Worm (Caenorhabditis elegans) whole organism, young adult: ENCODE data around the gene C56E6.7.
A peak's percentile ranks its signal among the peaks of the same experiment; 100 is the strongest.

Experiments
- F23B12.7 ChIP-seq: sonication (generic microtip); optimal IDR thresholded peaks from 2 replicates; lab custom pipeline; 2017; ENCODE audit warnings: missing genetic modification characterization, mild to moderate bottlenecking, missing compliant biosample characterization, antibody characterized with exemption, moderate library complexity; ENCODE audit not compliant: insufficient read depth
- F39B2.1 ChIP-seq: fragments of 200-800 bp; sonication (Bioruptor generic); IDR thresholded peaks from 2 replicates; pipeline ENCODE4 v1.3.6; 2022; ENCODE audit warnings: missing genetic modification reagents, missing genetic modification characterization, missing compliant biosample characterization
- F57C9.4 ChIP-seq: sonication (generic microtip); optimal IDR thresholded peaks from 2 replicates; lab custom pipeline; 2017; ENCODE audit warnings: mild to moderate bottlenecking, missing genetic modification characterization, missing compliant biosample characterization
- Y79H2A.3 ChIP-seq: fragments of 200-800 bp; sonication (Bioruptor generic); conservative IDR thresholded peaks from 2 replicates; pipeline ENCODE4 v1.3.6; 2022; ENCODE audit warnings: missing genetic modification reagents, missing genetic modification characterization, missing compliant biosample characterization
- ZK185.1 ChIP-seq: sonication (generic microtip); optimal IDR thresholded peaks from 2 replicates; lab custom pipeline; 2016; ENCODE audit warnings: mild to moderate bottlenecking, missing genetic modification characterization, missing compliant biosample characterization; ENCODE audit not compliant: poor library complexity, severe bottlenecking
- ama-1 ChIP-seq, 3 experiments: fragments of 150-350 bp in 1 of 3; sonication (generic microtip) in 2 of 3; optimal IDR thresholded peaks; 2 replicates each; lab custom pipeline; 2014 to 2018; ENCODE audit warnings: missing biosample characterization in 2 of 3, missing genetic modification characterization in 2 of 3, missing genetic modification reagents in 2 of 3
- attf-6 ChIP-seq: fragments of 200-800 bp; sonication (Bioruptor generic); IDR thresholded peaks from 2 replicates; pipeline ENCODE4 v1.3.6; 2022; ENCODE audit warnings: missing genetic modification reagents, missing genetic modification characterization, missing compliant biosample characterization
- cebp-1 ChIP-seq, 2 experiments: fragments of 200-800 bp in 1 of 2; sonication (Bioruptor generic) in 1 of 2; sonication (generic microtip) in 1 of 2; IDR thresholded peaks in 1 of 2; optimal IDR thresholded peaks in 1 of 2; 2 replicates each; pipeline versions ENCODE4 v1.3.6 to Lab custom; 2017 to 2022; ENCODE audit warnings: missing compliant biosample characterization in 2 of 2, missing genetic modification characterization in 2 of 2, mild to moderate bottlenecking in 1 of 2, missing genetic modification reagents in 1 of 2, moderate library complexity in 1 of 2
- ceh-100 ChIP-seq: fragments of 200-800 bp; sonication (Bioruptor generic); IDR thresholded peaks from 2 replicates; pipeline ENCODE4 v1.3.6; 2022; ENCODE audit warnings: missing genetic modification reagents, missing genetic modification characterization, missing compliant biosample characterization
- ceh-40 ChIP-seq: fragments of 200-800 bp; sonication (Bioruptor generic); IDR thresholded peaks from 2 replicates; pipeline ENCODE4 v1.3.6; 2022; ENCODE audit warnings: missing genetic modification characterization, missing compliant biosample characterization
- dox-1 ChIP-seq: fragments of 200-800 bp; sonication (Bioruptor generic); IDR thresholded peaks from 2 replicates; pipeline ENCODE4 v1.3.6; 2022; ENCODE audit warnings: missing genetic modification reagents, missing genetic modification characterization, missing compliant biosample characterization
- dpl-1 ChIP-seq: fragments of 150-350 bp; optimal IDR thresholded peaks from 2 replicates; lab custom pipeline; 2014; ENCODE audit warnings: missing biosample characterization, missing genetic modification reagents, missing genetic modification characterization
- efl-1 ChIP-seq: fragments of 150-350 bp; optimal IDR thresholded peaks from 2 replicates; lab custom pipeline; 2014; ENCODE audit warnings: missing biosample characterization, missing genetic modification reagents, missing genetic modification characterization
- lag-1 ChIP-seq: fragments of 200-800 bp; sonication (Bioruptor generic); IDR thresholded peaks from 2 replicates; pipeline ENCODE4 v1.3.6; 2022; ENCODE audit warnings: missing genetic modification reagents, missing genetic modification characterization, missing compliant biosample characterization
- lin-35 ChIP-seq, 3 experiments: fragments of 150-350 bp in 2 of 3; sonication (generic microtip) in 1 of 3; optimal IDR thresholded peaks; 2 replicates each; lab custom pipeline; 2014 to 2018; ENCODE audit warnings: missing biosample characterization in 3 of 3, missing genetic modification characterization in 3 of 3, missing genetic modification reagents in 3 of 3
- lin-54 ChIP-seq: fragments of 200-800 bp; sonication (Bioruptor generic); optimal IDR thresholded peaks from 2 replicates; lab custom pipeline; 2018; ENCODE audit warnings: mild to moderate bottlenecking, missing genetic modification characterization, missing compliant biosample characterization
- lsl-1 ChIP-seq: fragments of 200-800 bp; sonication (Bioruptor generic); optimal IDR thresholded peaks from 2 replicates; lab custom pipeline; 2018; ENCODE audit warnings: mild to moderate bottlenecking, missing genetic modification characterization, moderate library complexity, missing compliant biosample characterization
- madf-10 ChIP-seq: sonication (generic microtip); optimal IDR thresholded peaks from 2 replicates; lab custom pipeline; 2016; ENCODE audit warnings: mild to moderate bottlenecking, missing genetic modification characterization, missing compliant biosample characterization
- mcd-1 ChIP-seq: fragments of 200-800 bp; sonication (Bioruptor generic); IDR thresholded peaks from 2 replicates; pipeline ENCODE4 v1.3.6; 2022; ENCODE audit warnings: missing genetic modification reagents, missing genetic modification characterization, missing compliant biosample characterization
- nfya-2 ChIP-seq: fragments of 200-800 bp; sonication (Bioruptor generic); IDR thresholded peaks from 2 replicates; pipeline ENCODE4 v1.3.6; 2022; ENCODE audit warnings: missing genetic modification reagents, missing genetic modification characterization, missing compliant biosample characterization
- nhr-120 ChIP-seq: fragments of 200-800 bp; sonication (Bioruptor generic); IDR thresholded peaks from 2 replicates; pipeline ENCODE4 v1.3.6; 2022; ENCODE audit warnings: missing genetic modification characterization, missing compliant biosample characterization
- nhr-80 ChIP-seq: sonication (generic microtip); optimal IDR thresholded peaks from 2 replicates; lab custom pipeline; 2016; ENCODE audit warnings: missing genetic modification characterization, missing compliant biosample characterization
- pha-4 ChIP-seq: fragments of 150-350 bp; sonication (generic microtip); optimal IDR thresholded peaks from 2 replicates; lab custom pipeline; 2014; ENCODE audit warnings: missing biosample characterization, missing genetic modification reagents, missing genetic modification characterization
- repo-1 ChIP-seq: sonication (generic microtip); optimal IDR thresholded peaks from 2 replicates; lab custom pipeline; 2017; ENCODE audit warnings: mild to moderate bottlenecking, missing genetic modification characterization, missing compliant biosample characterization
- rpc-1 ChIP-seq, 2 experiments: fragments of 150-350 bp in 1 of 2; sonication (generic microtip) in 1 of 2; optimal IDR thresholded peaks; 2 replicates each; lab custom pipeline; 2014 to 2018; ENCODE audit warnings: missing biosample characterization in 1 of 2, missing genetic modification characterization in 1 of 2, missing genetic modification reagents in 1 of 2, missing genotype in 1 of 2
- snpc-1.3 ChIP-seq: sonication (generic microtip); optimal IDR thresholded peaks from 2 replicates; lab custom pipeline; 2017; ENCODE audit warnings: missing genetic modification characterization, mild to moderate bottlenecking, missing compliant biosample characterization, antibody characterized with exemption, moderate library complexity, missing genotype, missing genetic modification reagents; ENCODE audit not compliant: insufficient read depth
- tlf-1 ChIP-seq: fragments of 200-800 bp; sonication (Bioruptor generic); optimal IDR thresholded peaks from 2 replicates; lab custom pipeline; 2018; ENCODE audit warnings: mild to moderate bottlenecking, missing genetic modification characterization, missing compliant biosample characterization
- zim-3 ChIP-seq: sonication (generic microtip); optimal IDR thresholded peaks from 2 replicates; lab custom pipeline; 2017; ENCODE audit warnings: mild to moderate bottlenecking, missing genetic modification characterization, moderate library complexity, missing compliant biosample characterization
- ztf-28 ChIP-seq: fragments of 200-800 bp; sonication (Bioruptor generic); IDR thresholded peaks from 2 replicates; pipeline ENCODE4 v1.3.6; 2022; ENCODE audit warnings: missing genetic modification reagents, missing genetic modification characterization, missing compliant biosample characterization

The C56E6.7 gene

DNA sequence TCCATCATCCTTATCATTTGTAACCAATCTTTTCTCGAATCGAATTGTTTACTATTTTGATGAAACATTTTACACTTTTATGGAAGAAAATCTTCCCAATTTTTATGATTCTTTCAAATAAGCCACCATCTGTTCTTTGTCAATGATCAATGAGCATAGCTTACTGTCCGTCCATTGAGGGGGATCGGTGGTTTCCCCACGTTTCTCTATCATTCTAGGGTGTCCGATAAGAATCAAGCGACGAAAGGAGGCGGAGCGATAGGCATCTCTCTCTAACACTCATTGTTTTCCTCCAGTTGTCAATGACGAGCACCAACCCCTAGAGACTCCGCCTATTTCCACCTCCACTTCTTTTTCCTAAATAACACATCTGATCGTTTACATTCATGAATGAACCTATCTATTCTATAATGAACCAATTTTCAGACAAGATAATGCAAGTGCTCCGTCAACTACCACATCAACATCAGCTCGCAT, 8.2 kb downstream of the C56E6.7 start, which contains the start of gene C56E6.2:
Gene C56E6.2 (plus strand): TSS at position 427 of the 477 bp plus-strand sequence.
- no peak for TF ChIP-seq nhr-120
- 0 out of 2 replicates have a peak, but pooled peaks have one; percentile 35 for TF ChIP-seq ceh-40 (GFP tag; lab: Robert Waterston, UW)
- TF ChIP-seq ceh-100 (GFP tag; lab: Robert Waterston, UW): no peak
- peak; percentile 43 for TF ChIP-seq nhr-80

DNA sequence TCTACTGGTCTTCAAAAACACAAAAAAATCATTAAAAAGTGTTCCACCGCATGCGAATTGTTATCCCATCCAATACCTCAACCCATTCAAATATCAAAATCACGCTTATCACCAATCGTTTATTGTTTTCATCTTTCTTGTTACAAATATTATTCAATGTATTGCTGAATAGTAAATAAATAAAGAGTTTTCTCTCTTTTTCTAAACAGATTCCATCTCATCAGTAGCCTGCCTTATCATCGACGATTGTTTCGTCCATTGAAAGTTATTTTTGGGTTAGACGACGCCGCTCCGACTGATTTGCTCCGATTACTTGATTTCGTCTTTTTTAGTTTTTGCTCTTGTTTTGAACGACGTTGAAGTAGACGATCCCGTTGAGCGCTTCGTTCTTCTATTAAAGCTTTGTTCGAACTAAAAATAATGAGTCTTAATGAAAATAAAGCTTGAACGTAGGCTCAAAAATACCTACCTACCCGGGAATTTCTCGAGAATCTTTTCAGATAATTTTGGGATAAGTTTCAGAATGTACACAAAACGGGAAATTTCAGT, 9.8 kb downstream of the C56E6.7 start:
- peak; percentile 14 for TF ChIP-seq ama-1 (optimal IDR thresholded peaks at IDR 0.05; lab: Kevin White, UChicago)
- no peak for TF ChIP-seq ama-1 (GFP tag; optimal IDR thresholded peaks at IDR 0.05; lab: Kevin White, UChicago)
- TF ChIP-seq repo-1 (tag; lab: Kevin White, UChicago): peak; percentile 19
- no peak for TF ChIP-seq attf-6 (GFP tag; lab: Robert Waterston, UW)

DNA sequence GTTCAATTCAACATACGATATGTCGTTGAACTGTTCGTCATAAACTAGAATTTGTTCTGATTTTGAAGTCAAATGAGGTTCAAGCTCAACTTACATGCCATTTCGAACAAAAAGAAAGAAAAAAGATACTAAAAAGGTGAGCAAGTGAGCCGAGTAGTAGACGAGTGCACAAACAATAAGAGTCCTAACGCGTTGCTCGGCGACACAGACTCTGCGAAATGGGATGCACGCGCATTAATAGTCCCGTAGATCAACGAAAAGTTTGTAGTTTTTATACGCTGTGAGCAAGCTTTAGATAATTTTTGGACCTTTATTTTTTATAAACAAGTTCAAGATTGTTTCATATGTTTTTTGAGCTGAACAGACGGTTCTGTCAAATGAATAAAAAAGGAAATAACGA, 12.3 kb downstream of the C56E6.7 start, which contains the start of gene C56E6.4:
Gene C56E6.4 (minus strand): TSS at position 101 of the 400 bp plus-strand sequence.
- TF ChIP-seq F23B12.7 (tag; lab: Kevin White, UChicago): no peak
- no peak for TF ChIP-seq pha-4 (tag; lab: Kevin White, UChicago)
- no peak for TF ChIP-seq F57C9.4 (tag; lab: Kevin White, UChicago)

DNA sequence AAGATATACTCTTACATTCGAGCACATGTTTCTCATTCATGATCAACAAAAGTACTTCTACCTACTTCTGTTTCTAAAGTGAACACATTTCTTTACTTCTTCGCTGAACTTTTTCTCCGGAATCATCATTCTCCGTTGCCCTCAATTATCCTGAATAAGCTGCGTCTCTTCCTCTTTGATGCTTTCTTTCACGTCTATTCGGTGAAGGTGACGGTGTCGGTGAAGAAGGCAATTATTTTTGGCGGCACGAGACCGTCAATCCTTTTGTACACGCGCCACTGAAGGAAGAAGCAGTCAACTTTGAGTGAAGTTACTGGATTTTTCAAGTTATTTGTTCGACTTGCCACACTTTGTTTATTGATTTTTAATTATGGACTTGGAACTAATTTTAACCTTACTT, 15.2 kb downstream of the C56E6.7 start, which contains the start of gene abch-1:
Gene abch-1 (minus strand): TSS at position 101 of the 400 bp plus-strand sequence.
- TF ChIP-seq Y79H2A.3 (GFP tag; lab: Robert Waterston, UW) (no peak), F39B2.1 (GFP tag; lab: Robert Waterston, UW) (no peak), rpc-1 (optimal IDR thresholded peaks at IDR 0.05; lab: Kevin White, UChicago) (no peak), rpc-1 (tag; optimal IDR thresholded peaks at IDR 0.05; lab: Kevin White, UChicago) (no peak), ZK185.1 (no peak)

DNA sequence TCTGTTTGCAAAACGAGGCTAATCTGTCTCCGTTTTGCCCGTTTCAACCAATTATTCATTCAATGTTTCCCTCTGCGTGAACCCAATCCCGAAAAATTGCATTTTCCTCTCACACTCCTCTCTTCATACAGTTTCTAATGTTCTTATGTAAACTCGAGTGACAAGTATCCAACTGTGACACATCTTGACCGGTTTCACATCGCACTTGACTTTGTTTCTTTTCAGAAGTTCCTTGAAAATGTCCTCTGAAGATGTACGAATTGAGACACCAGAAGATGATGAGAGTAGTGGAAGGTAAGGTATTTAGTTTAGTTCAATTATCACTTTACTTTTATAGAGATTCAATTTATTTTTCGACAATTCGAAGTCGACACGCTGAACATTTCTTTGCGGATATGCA, 15.6 kb downstream of the C56E6.7 start, which contains the start of gene abcx-1:
Gene abcx-1 (plus strand): TSS at position 224 of the 400 bp plus-strand sequence.
- TF ChIP-seq dox-1 (GFP tag; lab: Robert Waterston, UW): no peak
- TF ChIP-seq tlf-1 (GFP tag; lab: Kevin White, UChicago): no peak
- TF ChIP-seq ceh-100 (GFP tag; lab: Robert Waterston, UW): no peak
- no peak for TF ChIP-seq madf-10 (tag; lab: Kevin White, UChicago)
- TF ChIP-seq, all 124 proteins: peak for 0

DNA sequence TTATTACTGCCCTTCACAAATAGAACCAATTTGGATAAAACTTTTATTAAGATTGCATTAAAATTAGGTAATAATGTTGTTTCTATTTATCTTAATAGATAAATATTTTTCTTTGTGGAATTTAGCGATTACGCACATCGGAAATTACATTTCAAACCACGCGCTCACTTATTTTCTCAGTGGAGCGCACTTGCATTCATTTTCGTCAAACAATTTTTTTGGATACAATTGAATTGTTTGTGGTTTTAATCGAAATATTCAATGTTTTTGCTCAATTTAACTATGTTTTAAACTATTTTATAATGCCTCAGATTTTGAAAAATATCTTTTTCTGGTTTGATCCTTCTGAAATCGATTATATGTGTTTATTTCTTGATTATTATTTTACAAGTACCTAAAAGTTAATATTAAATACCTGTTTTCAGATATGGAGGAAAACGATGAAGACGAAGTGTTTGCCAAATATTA, 19.6 kb downstream of the C56E6.7 start, which contains the start of gene utp-20:
Gene utp-20 (plus strand): TSS at position 418 of the 468 bp plus-strand sequence.
- TF ChIP-seq lin-54 (GFP tag; lab: Kevin White, UChicago) (peak; percentile 83), dpl-1 (GFP tag; lab: Kevin White, UChicago) (peak; percentile 59), lag-1 (no peak), ztf-28 (GFP tag; lab: Robert Waterston, UW) (no peak), nhr-80 (no peak), efl-1 (GFP tag; lab: Kevin White, UChicago) (peak; percentile 70), nfya-2 (no peak), zim-3 (tag; lab: Kevin White, UChicago) (no peak), lin-35 (GFP tag; optimal IDR thresholded peaks at IDR 0.05; lab: Kevin White, UChicago) (peak in 1 of 3 experiments; percentile 79), ceh-100 (GFP tag; lab: Robert Waterston, UW) (no peak), cebp-1 (GFP tag; IDR thresholded peaks at IDR 0.05; lab: Robert Waterston, UW) (no peak), cebp-1 (tag; optimal IDR thresholded peaks at IDR 0.05; lab: Kevin White, UChicago) (no peak), mcd-1 (GFP tag; lab: Robert Waterston, UW) (peak; percentile 93), F23B12.7 (tag; lab: Kevin White, UChicago) (peak; percentile 95), snpc-1.3 (no peak), lsl-1 (peak; percentile 28)
